Fruit fly (Drosophila melanogaster) whole organism: ENCODE measurements around the gene CG42747.
A peak's percentile ranks its signal among the peaks of the same experiment; 100 is the strongest.

ENCODE experiments used
- CG8478 ChIP-seq: fragments of >200 bp; optimal IDR thresholded peaks from 2 replicates; lab custom pipeline; 2018; ENCODE audit warnings: inconsistent platforms
- Dll ChIP-seq: fragments of >200 bp; optimal IDR thresholded peaks from 2 replicates; lab custom pipeline; 2017
- EcR ChIP-seq, 2 experiments: fragments of >200 bp; optimal IDR thresholded peaks; 2 replicates each; lab custom pipeline; 2017; ENCODE audit warnings: missing biosample characterization in 2 of 2, missing genetic modification characterization in 2 of 2, missing genetic modification reagents in 2 of 2
- pan ChIP-seq: fragments of >200 bp; optimal IDR thresholded peaks from 2 replicates; lab custom pipeline; 2017
- psq ChIP-seq: fragments of >200 bp; optimal IDR thresholded peaks from 2 replicates; lab custom pipeline; 2017
- usp ChIP-seq: fragments of >200 bp; optimal IDR thresholded peaks from 2 replicates; lab custom pipeline; 2017; ENCODE audit warnings: missing biosample characterization, missing genetic modification characterization, mixed read lengths

CG42747 gene

DNA sequence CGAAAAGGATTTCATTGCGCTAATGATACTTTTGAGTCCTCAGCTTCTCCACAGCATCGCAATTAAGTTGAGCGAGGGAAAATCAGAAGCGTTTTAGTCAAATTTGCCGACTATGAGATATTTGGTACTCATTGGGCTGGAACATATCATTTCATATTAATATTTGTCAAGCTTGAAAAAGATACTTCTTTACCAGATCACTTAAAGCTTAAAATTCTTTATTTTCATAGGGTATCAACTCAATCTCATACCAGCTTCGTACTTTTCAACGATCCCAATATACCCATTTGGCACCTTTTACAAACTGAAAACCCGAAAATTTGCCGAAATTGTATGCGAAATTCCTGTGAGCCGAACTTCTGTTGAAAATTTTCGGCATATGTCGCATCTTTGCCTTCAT lies 71.4 kb downstream of the CG42747 start:
- TF ChIP-seq Dll (lab: Kevin White, UChicago) (no peak), pan (lab: Kevin White, UChicago) (peak; percentile 50)

dm6 chr3L:6482838-6483237 lies 82.4 kb downstream of the CG42747 start:
- TF ChIP-seq CG8478 (lab: Kevin White, UChicago) (no peak), EcR (GFP tag; optimal IDR thresholded peaks at IDR 0.05; lab: Kevin White, UChicago) (no peak), usp (GFP tag; lab: Kevin White, UChicago) (no peak), pan (lab: Kevin White, UChicago) (no peak), Dll (lab: Kevin White, UChicago) (no peak), psq (no peak)

- no peak for TF ChIP-seq EcR (GFP tag; optimal IDR thresholded peaks at IDR 0.05; lab: Kevin White, UChicago)
- no peak for TF ChIP-seq CG8478 (lab: Kevin White, UChicago)
Measured at dm6 chr3L:6488405-6488804, 88.0 kb downstream of the CG42747 start, which contains the start of the genes CG10147 and Bulli. Gene CG10147, minus strand, starts transcription at chr3L:6488424. Gene Bulli, plus strand, starts transcription at chr3L:6488681.

DNA sequence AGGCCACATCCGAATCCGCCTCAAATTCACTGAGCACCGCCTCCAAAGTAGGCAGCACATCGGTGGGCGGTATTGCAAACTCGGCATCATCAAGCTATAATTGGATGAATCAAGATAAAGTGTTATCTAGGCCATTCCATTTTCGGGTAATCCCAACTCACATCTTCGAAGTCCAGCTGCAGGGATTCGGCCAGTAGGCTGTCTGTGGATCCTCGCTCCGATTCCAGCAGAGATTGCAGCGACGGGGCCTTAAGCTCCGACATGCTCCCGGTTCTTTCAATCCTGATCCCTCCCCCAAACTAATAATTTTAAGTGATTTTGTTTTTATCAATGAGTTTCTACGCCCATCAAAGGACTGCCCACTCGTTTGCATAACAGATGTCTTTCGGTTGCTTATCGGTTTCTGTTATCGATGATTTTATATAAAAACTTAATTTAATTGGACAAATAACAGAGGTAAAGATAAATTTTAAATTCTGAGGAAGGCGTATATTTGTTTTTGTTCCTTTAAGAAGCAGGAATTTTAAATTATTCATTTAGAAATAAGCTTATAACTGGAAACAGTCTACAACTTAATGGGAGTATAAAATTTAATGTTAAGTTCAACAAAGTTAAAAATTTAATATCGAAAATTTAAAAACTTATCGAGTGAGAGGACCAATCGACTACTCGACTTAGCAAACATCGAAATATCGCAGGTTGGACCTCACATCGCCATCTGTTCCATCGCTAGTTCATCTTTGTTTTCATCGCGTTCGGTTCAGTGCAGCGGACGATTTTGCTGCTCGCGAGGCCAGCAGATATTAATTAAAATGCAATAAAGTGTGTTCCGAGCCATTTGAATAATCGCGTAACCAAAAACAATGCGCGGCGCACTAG lies 94.8 kb downstream of the CG42747 start, which contains the start of the genes Vps8 and sfl:
Gene Vps8 (minus strand): TSS at position 370 of the 879 bp plus-strand sequence.
Gene sfl (plus strand): TSS at position 753 of the 879 bp plus-strand sequence.
- TF ChIP-seq EcR (GFP tag; optimal IDR thresholded peaks at IDR 0.05; lab: Kevin White, UChicago) (no peak), Dll (lab: Kevin White, UChicago) (no peak), pan (lab: Kevin White, UChicago) (no peak), psq (no peak), usp (GFP tag; lab: Kevin White, UChicago) (no peak), CG8478 (lab: Kevin White, UChicago) (no peak)

- TF ChIP-seq psq: peak; percentile 77
- no peak for TF ChIP-seq usp (GFP tag; lab: Kevin White, UChicago)
- no peak for TF ChIP-seq EcR (GFP tag; optimal IDR thresholded peaks at IDR 0.05; lab: Kevin White, UChicago)
Measured at dm6 chr3L:6496053-6496921, 95.9 kb downstream of the CG42747 start.

DNA sequence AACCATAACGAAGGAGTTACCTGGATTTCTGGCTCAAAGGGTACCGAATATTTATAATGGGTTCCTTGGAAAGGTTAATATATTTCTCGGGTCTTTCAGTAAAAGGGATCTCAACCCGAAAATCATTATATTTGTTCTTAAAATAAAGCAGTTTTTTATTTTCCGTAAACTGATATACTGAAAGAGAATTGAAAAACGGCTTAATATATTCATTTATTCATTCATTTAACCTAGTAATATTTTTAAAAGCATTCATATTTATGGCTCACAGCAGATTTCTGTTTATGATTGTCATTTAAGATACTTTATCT lies 96.5 kb downstream of the CG42747 start:
- TF ChIP-seq EcR (GFP tag; optimal IDR thresholded peaks at IDR 0.05; lab: Kevin White, UChicago) (no peak), pan (lab: Kevin White, UChicago) (no peak), Dll (lab: Kevin White, UChicago) (no peak), psq (no peak), usp (GFP tag; lab: Kevin White, UChicago) (no peak), CG8478 (lab: Kevin White, UChicago) (no peak)

DNA sequence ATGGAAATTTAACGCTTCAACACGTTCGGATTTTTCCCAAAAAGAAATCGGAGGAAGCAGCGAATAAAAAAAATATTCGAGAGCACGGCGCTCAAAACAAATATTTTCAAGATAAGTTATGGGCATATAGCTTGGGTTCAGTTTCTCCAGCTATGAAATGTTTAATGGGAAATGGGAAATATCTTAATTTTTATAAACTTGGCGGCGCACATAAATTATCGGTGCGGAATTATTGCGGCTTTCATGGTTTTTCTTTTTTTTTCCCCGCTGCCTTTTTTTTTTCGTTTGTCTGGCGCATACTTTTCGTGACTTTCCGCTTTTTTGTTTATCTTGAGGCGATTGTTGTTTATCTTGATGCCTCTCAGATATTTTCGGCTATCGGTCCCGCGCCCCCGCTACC lies 97.6 kb downstream of the CG42747 start:
- no peak for TF ChIP-seq psq
- no peak for TF ChIP-seq pan (lab: Kevin White, UChicago)
- TF ChIP-seq EcR (GFP tag; optimal IDR thresholded peaks at IDR 0.05; lab: Kevin White, UChicago): no peak
- TF ChIP-seq Dll (lab: Kevin White, UChicago): no peak
- no peak for TF ChIP-seq usp (GFP tag; lab: Kevin White, UChicago)
- no peak for TF ChIP-seq CG8478 (lab: Kevin White, UChicago)

- TF ChIP-seq Dll (lab: Kevin White, UChicago) (no peak), pan (lab: Kevin White, UChicago) (no peak), EcR (GFP tag; optimal IDR thresholded peaks at IDR 0.05; lab: Kevin White, UChicago) (no peak)
Measured at dm6 chr3L:6498602-6499001, 98.2 kb downstream of the CG42747 start.

- TF ChIP-seq usp (GFP tag; lab: Kevin White, UChicago) (no peak), EcR (GFP tag; optimal IDR thresholded peaks at IDR 0.05; lab: Kevin White, UChicago) (no peak), Dll (lab: Kevin White, UChicago) (no peak), CG8478 (lab: Kevin White, UChicago) (no peak), pan (lab: Kevin White, UChicago) (no peak), psq (no peak)
Measured at dm6 chr3L:6500470-6500869, 100.1 kb downstream of the CG42747 start.

dm6 chr3L:6508083-6508482 lies 107.7 kb downstream of the CG42747 start:
- TF ChIP-seq pan (lab: Kevin White, UChicago) (no peak), CG8478 (lab: Kevin White, UChicago) (no peak), usp (GFP tag; lab: Kevin White, UChicago) (no peak), EcR (GFP tag; optimal IDR thresholded peaks at IDR 0.05; lab: Kevin White, UChicago) (no peak)

dm6 chr3L:6512284-6512683 lies 111.9 kb downstream of the CG42747 start:
- TF ChIP-seq psq: no peak

- TF ChIP-seq usp (GFP tag; lab: Kevin White, UChicago) (no peak), pan (lab: Kevin White, UChicago) (no peak), CG8478 (lab: Kevin White, UChicago) (no peak), Dll (lab: Kevin White, UChicago) (no peak), EcR (GFP tag; optimal IDR thresholded peaks at IDR 0.05; lab: Kevin White, UChicago) (no peak), psq (no peak)
Measured at dm6 chr3L:6516901-6517300, 116.5 kb downstream of the CG42747 start.
